Worm (Caenorhabditis elegans) whole organism, late embryonic: ENCODE results near the gene C54E4.12.

Experiments used
- C08G9.2 ChIP-seq: sonication (generic microtip); optimal IDR thresholded peaks from 2 replicates; lab custom pipeline; 2016; ENCODE audit warnings: mild to moderate bottlenecking, missing genetic modification characterization, moderate library complexity, missing compliant biosample characterization
- K02D7.2 ChIP-seq: sonication (generic microtip); optimal IDR thresholded peaks from 2 replicates; lab custom pipeline; 2017; ENCODE audit warnings: mild to moderate bottlenecking, missing genetic modification characterization, missing compliant biosample characterization
- T23F11.4 ChIP-seq: fragments of 200-800 bp; sonication (Bioruptor generic); optimal IDR thresholded peaks from 2 replicates; lab custom pipeline; 2018; ENCODE audit warnings: mild to moderate bottlenecking, missing genetic modification characterization, missing compliant biosample characterization
- Y22D7AL.16 ChIP-seq: sonication (generic microtip); optimal IDR thresholded peaks from 2 replicates; lab custom pipeline; 2016; ENCODE audit warnings: missing genetic modification characterization, missing compliant biosample characterization
- ahr-1 ChIP-seq: sonication (generic microtip); optimal IDR thresholded peaks from 2 replicates; lab custom pipeline; 2016; ENCODE audit warnings: missing genetic modification characterization, missing compliant biosample characterization
- ama-1 ChIP-seq: fragments of 150-350 bp; optimal IDR thresholded peaks from 2 replicates; lab custom pipeline; 2014
- ceh-14 ChIP-seq: sonication (generic microtip); optimal IDR thresholded peaks from 2 replicates; lab custom pipeline; 2016; ENCODE audit warnings: missing genotype, missing genetic modification characterization, missing compliant biosample characterization
- ceh-18 ChIP-seq: sonication (generic microtip); optimal IDR thresholded peaks from 2 replicates; lab custom pipeline; 2016; ENCODE audit warnings: missing genetic modification characterization, missing compliant biosample characterization
- ceh-19 ChIP-seq: fragments of 200-800 bp; sonication (Bioruptor generic); optimal IDR thresholded peaks from 2 replicates; lab custom pipeline; 2018; ENCODE audit warnings: mild to moderate bottlenecking, missing genetic modification characterization, missing compliant biosample characterization
- ceh-24 ChIP-seq: sonication (generic microtip); optimal IDR thresholded peaks from 2 replicates; lab custom pipeline; 2016; ENCODE audit warnings: mild to moderate bottlenecking, missing genetic modification characterization, missing compliant biosample characterization
- ceh-31 ChIP-seq: sonication (generic microtip); optimal IDR thresholded peaks from 2 replicates; lab custom pipeline; 2016; ENCODE audit warnings: missing genetic modification characterization, missing compliant biosample characterization
- ceh-34 ChIP-seq: sonication (generic microtip); optimal IDR thresholded peaks from 2 replicates; lab custom pipeline; 2016; ENCODE audit warnings: mild to moderate bottlenecking, missing genetic modification characterization, missing compliant biosample characterization
- ceh-45 ChIP-seq: fragments of 200-800 bp; sonication (Bioruptor generic); IDR thresholded peaks from 2 replicates; pipeline ENCODE4 v1.3.6; 2022; ENCODE audit warnings: missing genetic modification reagents, missing genetic modification characterization, missing compliant biosample characterization
- ceh-48 ChIP-seq: sonication (generic microtip); optimal IDR thresholded peaks from 2 replicates; lab custom pipeline; 2016; ENCODE audit warnings: missing genetic modification characterization, inconsistent platforms, missing compliant biosample characterization
- ceh-9 ChIP-seq: sonication (generic microtip); optimal IDR thresholded peaks from 2 replicates; lab custom pipeline; 2016; ENCODE audit warnings: mild to moderate bottlenecking, missing genetic modification characterization, inconsistent platforms, missing compliant biosample characterization
- che-1 ChIP-seq: sonication (generic microtip); optimal IDR thresholded peaks from 2 replicates; lab custom pipeline; 2016; ENCODE audit warnings: mild to moderate bottlenecking, missing genetic modification characterization, missing compliant biosample characterization
- dmd-4 ChIP-seq: sonication (generic microtip); optimal IDR thresholded peaks from 2 replicates; lab custom pipeline; 2016; ENCODE audit warnings: borderline replicate concordance, missing genetic modification characterization, missing compliant biosample characterization
- elt-2 ChIP-seq: sonication (generic microtip); optimal IDR thresholded peaks from 2 replicates; lab custom pipeline; 2016; ENCODE audit warnings: missing genetic modification reagents, missing genetic modification characterization, missing compliant biosample characterization
- ets-4 ChIP-seq: sonication (generic microtip); optimal IDR thresholded peaks from 2 replicates; lab custom pipeline; 2016; ENCODE audit warnings: missing genetic modification characterization, missing compliant biosample characterization
- fkh-6 ChIP-seq: sonication (generic microtip); optimal IDR thresholded peaks from 2 replicates; lab custom pipeline; 2016; ENCODE audit warnings: missing genetic modification characterization, missing compliant biosample characterization
- gmeb-2 ChIP-seq: sonication (generic microtip); optimal IDR thresholded peaks from 2 replicates; lab custom pipeline; 2016; ENCODE audit warnings: missing genetic modification characterization, inconsistent platforms, missing compliant biosample characterization
- hlh-13 ChIP-seq: fragments of 200-800 bp; sonication (Bioruptor generic); optimal IDR thresholded peaks from 2 replicates; lab custom pipeline; 2018; ENCODE audit warnings: mild to moderate bottlenecking, missing genetic modification characterization, missing compliant biosample characterization
- hlh-30 ChIP-seq: sonication (generic microtip); optimal IDR thresholded peaks from 2 replicates; lab custom pipeline; 2017; ENCODE audit warnings: antibody characterized with exemption, missing genetic modification characterization, missing compliant biosample characterization; ENCODE audit not compliant: insufficient read depth
- hlh-6 ChIP-seq: sonication (generic microtip); optimal IDR thresholded peaks from 2 replicates; lab custom pipeline; 2016; ENCODE audit warnings: missing genotype, missing genetic modification characterization, missing compliant biosample characterization
- lim-6 ChIP-seq: sonication (generic microtip); optimal IDR thresholded peaks from 2 replicates; lab custom pipeline; 2016; ENCODE audit warnings: missing genetic modification characterization, missing compliant biosample characterization
- madf-2 ChIP-seq: sonication (generic microtip); optimal IDR thresholded peaks from 2 replicates; lab custom pipeline; 2017; ENCODE audit warnings: missing genetic modification characterization, missing compliant biosample characterization
- mec-3 ChIP-seq: sonication (generic microtip); optimal IDR thresholded peaks from 2 replicates; lab custom pipeline; 2016; ENCODE audit warnings: borderline replicate concordance, missing genetic modification characterization, missing compliant biosample characterization
- nfya-1 ChIP-seq: sonication (generic microtip); optimal IDR thresholded peaks from 2 replicates; lab custom pipeline; 2017; ENCODE audit warnings: missing genetic modification characterization, mild to moderate bottlenecking, missing compliant biosample characterization, antibody characterized with exemption, moderate library complexity
- nhr-11 ChIP-seq: fragments of 150-350 bp; optimal IDR thresholded peaks from 2 replicates; lab custom pipeline; 2014; ENCODE audit warnings: missing biosample characterization, missing genetic modification characterization
- nhr-232 ChIP-seq: sonication (generic microtip); optimal IDR thresholded peaks from 2 replicates; lab custom pipeline; 2016; ENCODE audit warnings: missing genetic modification characterization, missing compliant biosample characterization
- odd-2 ChIP-seq: sonication (generic microtip); optimal IDR thresholded peaks from 2 replicates; lab custom pipeline; 2017; ENCODE audit warnings: antibody characterized with exemption, mild to moderate bottlenecking, missing genetic modification characterization, missing compliant biosample characterization
- pag-3 ChIP-seq: sonication (generic microtip); optimal IDR thresholded peaks from 2 replicates; lab custom pipeline; 2016; ENCODE audit warnings: missing compliant biosample characterization, missing genetic modification characterization, borderline replicate concordance
- pat-9 ChIP-seq: fragments of 200-800 bp; sonication (Bioruptor generic); optimal IDR thresholded peaks from 2 replicates; lab custom pipeline; 2018; ENCODE audit warnings: mild to moderate bottlenecking, missing genetic modification characterization, moderate library complexity, missing compliant biosample characterization
- pax-1 ChIP-seq: fragments of 150-350 bp; optimal IDR thresholded peaks from 2 replicates; lab custom pipeline; 2014; ENCODE audit warnings: missing biosample characterization, missing genetic modification characterization
- pha-2 ChIP-seq: sonication (generic microtip); optimal IDR thresholded peaks from 2 replicates; lab custom pipeline; 2017; ENCODE audit warnings: mild to moderate bottlenecking, missing genetic modification characterization, missing compliant biosample characterization
- pqm-1 ChIP-seq: sonication (generic microtip); optimal IDR thresholded peaks from 2 replicates; lab custom pipeline; 2016; ENCODE audit warnings: missing genetic modification characterization, missing compliant biosample characterization
- rnt-1 ChIP-seq: sonication (generic microtip); optimal IDR thresholded peaks from 2 replicates; lab custom pipeline; 2016; ENCODE audit warnings: missing genetic modification characterization, missing compliant biosample characterization
- sox-2 ChIP-seq: fragments of 200-800 bp; sonication (Bioruptor generic); IDR thresholded peaks from 2 replicates; pipeline ENCODE4 v1.3.6; 2022; ENCODE audit warnings: missing genetic modification reagents, missing genetic modification characterization, missing compliant biosample characterization
- sox-4 ChIP-seq: sonication (generic microtip); optimal IDR thresholded peaks from 2 replicates; lab custom pipeline; 2017; ENCODE audit warnings: mild to moderate bottlenecking, missing genetic modification characterization, inconsistent platforms, missing compliant biosample characterization
- syd-9 ChIP-seq: sonication (generic microtip); optimal IDR thresholded peaks from 2 replicates; lab custom pipeline; 2016; ENCODE audit warnings: mild to moderate bottlenecking, missing genetic modification characterization, moderate library complexity, missing compliant biosample characterization
- tbx-2 ChIP-seq: sonication (generic microtip); optimal IDR thresholded peaks from 2 replicates; lab custom pipeline; 2016; ENCODE audit warnings: missing genetic modification characterization, missing compliant biosample characterization
- tbx-7 ChIP-seq: sonication (generic microtip); optimal IDR thresholded peaks from 2 replicates; lab custom pipeline; 2016; ENCODE audit warnings: missing genotype, missing genetic modification characterization, missing compliant biosample characterization
- ttx-3 ChIP-seq: sonication (generic microtip); optimal IDR thresholded peaks from 2 replicates; lab custom pipeline; 2016; ENCODE audit warnings: missing genetic modification reagents, missing genetic modification characterization, missing compliant biosample characterization
- unc-42 ChIP-seq: sonication (generic microtip); optimal IDR thresholded peaks from 2 replicates; lab custom pipeline; 2016; ENCODE audit warnings: missing genotype, missing genetic modification characterization, missing compliant biosample characterization
- unc-55 ChIP-seq: sonication (generic microtip); optimal IDR thresholded peaks from 2 replicates; lab custom pipeline; 2017; ENCODE audit warnings: missing biosample characterization, missing genetic modification reagents, missing genetic modification characterization
- unc-86 ChIP-seq: sonication (generic microtip); optimal IDR thresholded peaks from 2 replicates; lab custom pipeline; 2016; ENCODE audit warnings: missing genetic modification characterization, missing compliant biosample characterization
- zip-5 ChIP-seq: sonication (generic microtip); optimal IDR thresholded peaks from 2 replicates; lab custom pipeline; 2016; ENCODE audit warnings: missing genetic modification characterization, missing compliant biosample characterization

The C54E4.12 gene

ce11 chrIV:2140543-2140942 is at the start of gene C54E4.12:
C54E4.12 (minus strand) TSS chrIV:2140643.
- TF ChIP-seq hlh-30 (peak; percentile 34), mec-3 (no peak)

- TF ChIP-seq ceh-31 (tag; lab: Kevin White, UChicago) (peak; percentile 55), unc-55 (GFP tag; lab: Kevin White, UChicago) (peak; percentile 56), ceh-18 (tag; lab: Kevin White, UChicago) (no peak), hlh-13 (GFP tag; lab: Kevin White, UChicago) (no peak), ceh-48 (tag; lab: Kevin White, UChicago) (peak; percentile 58), pqm-1 (tag; lab: Kevin White, UChicago) (no peak), mec-3 (no peak), ceh-14 (tag; lab: Kevin White, UChicago) (no peak), ceh-45 (GFP tag; lab: Robert Waterston, UW) (no peak), sox-4 (tag; lab: Kevin White, UChicago) (no peak), ets-4 (no peak), ama-1 (lab: Kevin White, UChicago) (no peak), ceh-24 (tag; lab: Kevin White, UChicago) (no peak), zip-5 (tag; lab: Kevin White, UChicago) (no peak), gmeb-2 (tag; lab: Kevin White, UChicago) (no peak), pag-3 (tag; lab: Kevin White, UChicago) (no peak), tbx-2 (tag; lab: Kevin White, UChicago) (peak; percentile 32), ttx-3 (tag; lab: Kevin White, UChicago) (no peak), sox-2 (GFP tag; lab: Robert Waterston, UW) (no peak), ceh-34 (tag; lab: Kevin White, UChicago) (no peak), unc-42 (tag; lab: Kevin White, UChicago) (peak; percentile 58), madf-2 (tag; lab: Kevin White, UChicago) (no peak), che-1 (tag; lab: Kevin White, UChicago) (peak; percentile 33), nfya-1 (tag; lab: Kevin White, UChicago) (peak; percentile 62), nhr-232 (no peak), K02D7.2 (tag; lab: Kevin White, UChicago) (no peak), rnt-1 (tag; lab: Kevin White, UChicago) (no peak), ceh-19 (GFP tag; lab: Kevin White, UChicago) (no peak), fkh-6 (tag; lab: Kevin White, UChicago) (no peak), unc-86 (tag; lab: Kevin White, UChicago) (peak; percentile 24), ahr-1 (no peak), tbx-7 (tag; lab: Kevin White, UChicago) (no peak), odd-2 (tag; lab: Kevin White, UChicago) (no peak), syd-9 (tag; lab: Kevin White, UChicago) (no peak), hlh-6 (tag; lab: Kevin White, UChicago) (no peak), T23F11.4 (no peak), elt-2 (peak; percentile 18), Y22D7AL.16 (tag; lab: Kevin White, UChicago) (no peak), pha-2 (peak; percentile 22), lim-6 (no peak), pat-9 (no peak), dmd-4 (tag; lab: Kevin White, UChicago) (no peak), hlh-30 (peak; percentile 51), ceh-9 (tag; lab: Kevin White, UChicago) (no peak), C08G9.2 (no peak), nhr-11 (no peak), pax-1 (tag; lab: Kevin White, UChicago) (no peak)
Observed at ce11 chrIV:2177545-2177944, 37.1 kb upstream of the C54E4.12 start, which contains the start of gene hrpu-2. hrpu-2 (plus strand) TSS chrIV:2177896.
